In the genomic region with DNA sequence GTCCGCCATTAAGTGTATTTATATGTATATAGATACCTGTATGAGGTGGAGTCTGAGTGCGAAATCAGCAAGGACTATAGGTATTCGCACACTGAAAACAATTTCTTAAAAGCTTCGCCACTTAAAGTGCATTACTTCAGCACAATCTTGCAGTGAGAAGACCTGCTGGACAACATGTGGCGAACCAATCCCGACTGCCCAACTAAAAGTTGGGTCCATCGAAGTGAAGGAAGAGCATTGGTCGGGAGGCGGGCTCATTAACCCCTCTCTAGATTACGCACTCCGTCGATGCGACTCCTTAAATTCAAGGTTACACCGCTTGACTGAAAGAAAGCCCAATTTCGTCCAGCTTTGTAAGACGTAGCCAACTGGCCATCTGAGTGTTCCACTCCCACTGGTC, we compare ENCODE assay signal across 1 fruit fly cellular context.
A peak's percentile ranks its signal among the peaks of the same experiment; 100 is the strongest.
TF ChIP-seq lines count a peak whose summit lies in the region.

No protein-coding gene starts in this region.

TF ChIP-seq in whole organism, prepupa, 60 proteins besides CTCF, POLR2A, EP300 and RAD21 (continued from another document):
- TF ChIP-seq Lpt (GFP tag; optimal IDR thresholded peaks at IDR 0.05; lab: Kevin White, UChicago) (no peak), CG1621 (tag; optimal IDR thresholded peaks at IDR 0.05; lab: Kevin White, UChicago) (peak; percentile 32), CG6854 (GFP tag; optimal IDR thresholded peaks at IDR 0.05; lab: Kevin White, UChicago) (no peak), Eip78C (GFP tag; lab: Kevin White, UChicago) (peak; percentile 85), CG32006 (GFP tag; optimal IDR thresholded peaks at IDR 0.05; lab: Kevin White, UChicago) (no peak), CG11294 (GFP tag; IDR thresholded peaks at IDR 0.05; lab: Robert Waterston, UW) (no peak), Smox (GFP tag; optimal IDR thresholded peaks at IDR 0.05; lab: Kevin White, UChicago) (peak; percentile 40), net (GFP tag; optimal IDR thresholded peaks at IDR 0.05; lab: Kevin White, UChicago) (no peak), dsx (GFP tag; optimal IDR thresholded peaks at IDR 0.05; lab: Kevin White, UChicago; ENCODE audit: poor library complexity, severe bottlenecking) (no peak), esn (GFP tag; optimal IDR thresholded peaks at IDR 0.05; lab: Kevin White, UChicago) (peak; percentile 32), achi (GFP tag; optimal IDR thresholded peaks at IDR 0.05; lab: Kevin White, UChicago) (peak; percentile 1), CG16779 (tag; optimal IDR thresholded peaks at IDR 0.05; lab: Kevin White, UChicago) (no peak), pdm3 (GFP tag; optimal IDR thresholded peaks at IDR 0.05; lab: Kevin White, UChicago) (peak; percentile 52), Eip93F (GFP tag; optimal IDR thresholded peaks at IDR 0.05; lab: Kevin White, UChicago) (no peak), CG3032 (tag; optimal IDR thresholded peaks at IDR 0.05; lab: Kevin White, UChicago) (peak; percentile 17)
